Fruit fly (Drosophila melanogaster) whole organism, embryonic: ENCODE results near the gene Pld3.
A peak's percentile ranks its signal among the peaks of the same experiment; 100 is the strongest.

Experiments
- Aef1 ChIP-seq: fragments of 200-800 bp; sonication (Bioruptor generic); IDR thresholded peaks from 3 replicates; pipeline ENCODE4 v1.3.6; 2022; ENCODE audit warnings: missing biosample characterization, missing genetic modification characterization
- Bgb ChIP-seq: fragments of 200-800 bp; sonication (Bioruptor generic); IDR thresholded peaks from 2 replicates; pipeline ENCODE4 v1.3.6; 2022; ENCODE audit warnings: missing biosample characterization, missing genetic modification characterization; ENCODE audit not compliant: partially characterized antibody
- BtbVII ChIP-seq: fragments of 200-800 bp; sonication (Bioruptor generic); optimal IDR thresholded peaks from 3 replicates; lab custom pipeline; 2017; ENCODE audit warnings: missing biosample characterization, mild to moderate bottlenecking, missing genetic modification characterization
- C15 ChIP-seq: fragments of 200-800 bp; sonication (Bioruptor generic); IDR thresholded peaks from 3 replicates; pipeline ENCODE4 v1.3.6; 2022; ENCODE audit warnings: missing biosample characterization, missing genetic modification characterization
- CG12769 ChIP-seq: fragments of 200-800 bp; sonication (Bioruptor generic); optimal IDR thresholded peaks from 2 replicates; lab custom pipeline; 2019; ENCODE audit warnings: missing biosample characterization, mild to moderate bottlenecking, missing genetic modification characterization, moderate library complexity
- CG14965 ChIP-seq: fragments of 200-800 bp; sonication (Bioruptor generic); optimal IDR thresholded peaks from 2 replicates; lab custom pipeline; 2016; ENCODE audit warnings: missing biosample characterization, missing genetic modification characterization, borderline replicate concordance
- CG15601 ChIP-seq: fragments of 200-800 bp; sonication (Bioruptor generic); optimal IDR thresholded peaks from 3 replicates; lab custom pipeline; 2019; ENCODE audit warnings: missing biosample characterization, mild to moderate bottlenecking, missing genetic modification characterization, moderate library complexity
- CG16815 ChIP-seq: fragments of 200-800 bp; sonication (Bioruptor generic); optimal IDR thresholded peaks from 3 replicates; lab custom pipeline; 2017; ENCODE audit warnings: missing biosample characterization, mild to moderate bottlenecking, missing genetic modification characterization
- CG2678 ChIP-seq: fragments of 200-800 bp; sonication (Bioruptor generic); optimal IDR thresholded peaks from 3 replicates; lab custom pipeline; 2019; ENCODE audit warnings: missing biosample characterization, mild to moderate bottlenecking, missing genetic modification characterization, moderate library complexity
- CG3065 ChIP-seq: fragments of 200-800 bp; sonication (Bioruptor generic); optimal IDR thresholded peaks from 2 replicates; lab custom pipeline; 2016; ENCODE audit warnings: missing biosample characterization, missing genetic modification characterization
- CG32772 ChIP-seq: fragments of 200-800 bp; sonication (Bioruptor generic); IDR thresholded peaks from 2 replicates; pipeline ENCODE4 v1.3.6; 2022; ENCODE audit warnings: missing biosample characterization, missing genetic modification characterization
- CG34224 ChIP-seq: fragments of 200-800 bp; sonication (Bioruptor generic); IDR thresholded peaks from 3 replicates; pipeline ENCODE4 v1.3.6; 2022; ENCODE audit warnings: missing biosample characterization, missing genetic modification characterization; ENCODE audit not compliant: partially characterized antibody
- CG4617 ChIP-seq: fragments of 200-800 bp; sonication (Bioruptor generic); optimal IDR thresholded peaks from 3 replicates; lab custom pipeline; 2016; ENCODE audit warnings: missing biosample characterization, missing genetic modification characterization, borderline replicate concordance
- CG4820 ChIP-seq: fragments of 200-800 bp; sonication (Bioruptor generic); optimal IDR thresholded peaks from 3 replicates; lab custom pipeline; 2016; ENCODE audit warnings: missing biosample characterization, missing genetic modification characterization
- CG5180 ChIP-seq: fragments of 200-800 bp; sonication (Bioruptor generic); optimal IDR thresholded peaks from 3 replicates; lab custom pipeline; 2017; ENCODE audit warnings: missing biosample characterization, missing genetic modification characterization, mild to moderate bottlenecking, moderate library complexity, missing genetic modification reagents
- CG5245 ChIP-seq: fragments of 200-800 bp; sonication (Bioruptor generic); optimal IDR thresholded peaks from 3 replicates; lab custom pipeline; 2016; ENCODE audit warnings: missing biosample characterization, missing genetic modification characterization
- CG7928 ChIP-seq: fragments of 200-800 bp; sonication (Bioruptor generic); optimal IDR thresholded peaks from 2 replicates; lab custom pipeline; 2017; ENCODE audit warnings: missing biosample characterization, mild to moderate bottlenecking, missing genetic modification characterization
- CG8290 ChIP-seq, 3 experiments: fragments of 200-800 bp; sonication (Bioruptor generic); optimal IDR thresholded peaks; 2 replicates each; lab custom pipeline; 2016 to 2019; ENCODE audit warnings: missing biosample characterization in 3 of 3, missing genetic modification characterization in 3 of 3, mild to moderate bottlenecking in 2 of 3, moderate library complexity in 1 of 3
- CG8388 ChIP-seq: fragments of 200-800 bp; sonication (Bioruptor generic); optimal IDR thresholded peaks from 2 replicates; lab custom pipeline; 2019; ENCODE audit warnings: missing biosample characterization, mild to moderate bottlenecking, missing genetic modification characterization, moderate library complexity
- CG9727 ChIP-seq: fragments of 200-800 bp; sonication (Bioruptor generic); optimal IDR thresholded peaks from 3 replicates; lab custom pipeline; 2017; ENCODE audit warnings: missing biosample characterization, mild to moderate bottlenecking, missing genetic modification characterization
- D19A ChIP-seq: fragments of 200-800 bp; optimal IDR thresholded peaks from 3 replicates; lab custom pipeline; 2019; ENCODE audit warnings: missing biosample characterization, mild to moderate bottlenecking, missing genetic modification characterization, moderate library complexity
- Dip3 ChIP-seq: fragments of 200-800 bp; sonication (Bioruptor generic); optimal IDR thresholded peaks from 3 replicates; lab custom pipeline; 2016; ENCODE audit warnings: missing biosample characterization, missing genetic modification characterization
- Doc3 ChIP-seq: fragments of 200-800 bp; sonication (Bioruptor generic); IDR thresholded peaks from 3 replicates; pipeline ENCODE4 v1.3.6; 2022; ENCODE audit warnings: missing biosample characterization, missing genetic modification characterization; ENCODE audit not compliant: partially characterized antibody
- ERR ChIP-seq: fragments of 200-800 bp; sonication (Bioruptor generic); optimal IDR thresholded peaks from 2 replicates; lab custom pipeline; 2016; ENCODE audit warnings: missing biosample characterization, missing genetic modification characterization
- HmgZ ChIP-seq: fragments of 200-800 bp; sonication (Bioruptor generic); optimal IDR thresholded peaks from 2 replicates; lab custom pipeline; 2018; ENCODE audit warnings: missing biosample characterization, mild to moderate bottlenecking, missing genetic modification characterization
- Hsf ChIP-seq: fragments of 200-800 bp; sonication (Bioruptor generic); optimal IDR thresholded peaks from 3 replicates; lab custom pipeline; 2016; ENCODE audit warnings: missing biosample characterization, missing genetic modification characterization
- Kr ChIP-seq: fragments of 200-800 bp; sonication (Bioruptor generic); optimal IDR thresholded peaks from 2 replicates; lab custom pipeline; 2017; ENCODE audit warnings: missing biosample characterization, mild to moderate bottlenecking, missing genetic modification characterization
- Lim3 ChIP-seq: fragments of 200-800 bp; sonication (Bioruptor generic); IDR thresholded peaks from 2 replicates; pipeline ENCODE4 v1.3.6; 2022; ENCODE audit warnings: missing biosample characterization, missing genetic modification characterization
- MESR4 ChIP-seq: fragments of 200-800 bp; sonication (Bioruptor generic); optimal IDR thresholded peaks from 2 replicates; lab custom pipeline; 2018; ENCODE audit warnings: missing biosample characterization, mild to moderate bottlenecking, missing genetic modification characterization, moderate library complexity
- NC2α ChIP-seq: fragments of 200-800 bp; sonication (Bioruptor generic); optimal IDR thresholded peaks from 2 replicates; lab custom pipeline; 2016; ENCODE audit warnings: missing biosample characterization, missing genetic modification characterization
- Scr ChIP-seq: fragments of 200-800 bp; sonication (Bioruptor generic); IDR thresholded peaks from 2 replicates; pipeline ENCODE4 v1.3.6; 2022; ENCODE audit warnings: missing biosample characterization, missing genetic modification characterization; ENCODE audit not compliant: partially characterized antibody
- Trl ChIP-seq, 3 experiments: fragments of >200 bp in 2 of 3; fragments of 200-800 bp in 1 of 3; sonication (Bioruptor generic) in 1 of 3; optimal IDR thresholded peaks; 2 replicates in 1 of 3; 3 replicates in 2 of 3; lab custom pipeline; 2016 to 2017; ENCODE audit warnings: missing biosample characterization in 1 of 3, missing genetic modification characterization in 1 of 3
- bab2 ChIP-seq: fragments of 200-800 bp; sonication (Bioruptor generic); optimal IDR thresholded peaks from 2 replicates; lab custom pipeline; 2016; ENCODE audit warnings: missing biosample characterization, missing genetic modification characterization
- dimm ChIP-seq: fragments of 200-800 bp; sonication (Bioruptor generic); IDR thresholded peaks from 2 replicates; pipeline ENCODE4 v1.3.6; 2022; ENCODE audit warnings: missing biosample characterization, missing genetic modification characterization
- dysf ChIP-seq: fragments of 200-800 bp; sonication (Bioruptor generic); IDR thresholded peaks from 3 replicates; pipeline ENCODE4 v1.3.6; 2022; ENCODE audit warnings: missing biosample characterization, missing genetic modification characterization
- en ChIP-seq: fragments of 200-800 bp; sonication (Bioruptor generic); optimal IDR thresholded peaks from 2 replicates; lab custom pipeline; 2016; ENCODE audit warnings: missing biosample characterization, missing genetic modification characterization
- eve ChIP-seq, 2 experiments: fragments of >200 bp; optimal IDR thresholded peaks; 2 replicates each; lab custom pipeline; 2017; ENCODE audit warnings: missing biosample characterization in 2 of 2, missing genetic modification characterization in 2 of 2
- gro ChIP-seq: fragments of 200-800 bp; sonication (Bioruptor generic); optimal IDR thresholded peaks from 2 replicates; lab custom pipeline; 2016; ENCODE audit warnings: missing biosample characterization, missing genetic modification characterization
- h ChIP-seq: fragments of >200 bp; optimal IDR thresholded peaks from 2 replicates; lab custom pipeline; 2017
- ind ChIP-seq: fragments of 200-800 bp; sonication (Bioruptor generic); optimal IDR thresholded peaks from 3 replicates; lab custom pipeline; 2016; ENCODE audit warnings: missing biosample characterization, missing genetic modification characterization
- insv ChIP-seq, 2 experiments: fragments of 200-800 bp; sonication (Bioruptor generic); optimal IDR thresholded peaks; 3 replicates each; lab custom pipeline; 2016 to 2018; ENCODE audit warnings: missing biosample characterization in 2 of 2, missing genetic modification characterization in 2 of 2
- klu ChIP-seq: fragments of 200-800 bp; sonication (Bioruptor generic); IDR thresholded peaks from 2 replicates; pipeline ENCODE4 v1.3.6; 2022; ENCODE audit warnings: missing biosample characterization, missing genetic modification characterization
- maf-S ChIP-seq: fragments of 200-800 bp; sonication (Bioruptor generic); optimal IDR thresholded peaks from 2 replicates; lab custom pipeline; 2016; ENCODE audit warnings: missing biosample characterization, missing genetic modification characterization
- pb ChIP-seq: fragments of 200-800 bp; sonication (Bioruptor generic); optimal IDR thresholded peaks from 3 replicates; lab custom pipeline; 2016; ENCODE audit warnings: missing biosample characterization, missing genetic modification characterization
- prd ChIP-seq, 3 experiments: fragments of >200 bp in 2 of 3; fragments of 200-800 bp in 1 of 3; sonication (Bioruptor generic) in 1 of 3; optimal IDR thresholded peaks in 2 of 3; IDR thresholded peaks in 1 of 3; 2 replicates in 2 of 3; 3 replicates in 1 of 3; pipeline versions ENCODE4 v1.3.6 to Lab custom; 2017 to 2022; ENCODE audit warnings: missing biosample characterization in 1 of 3, missing genetic modification characterization in 1 of 3
- pros ChIP-seq: fragments of 200-800 bp; sonication (Bioruptor generic); optimal IDR thresholded peaks from 3 replicates; lab custom pipeline; 2019; ENCODE audit warnings: missing biosample characterization, mild to moderate bottlenecking, missing genetic modification characterization, moderate library complexity
- run ChIP-seq: fragments of 200-800 bp; sonication (Bioruptor generic); optimal IDR thresholded peaks from 3 replicates; lab custom pipeline; 2018; ENCODE audit warnings: missing biosample characterization, mild to moderate bottlenecking, missing genetic modification characterization
- tgo ChIP-seq: fragments of 200-800 bp; sonication (Bioruptor generic); IDR thresholded peaks from 3 replicates; pipeline ENCODE4 v1.3.6; 2022; ENCODE audit warnings: missing biosample characterization, missing genetic modification characterization
- unc-4 ChIP-seq: fragments of 200-800 bp; sonication (Bioruptor generic); IDR thresholded peaks from 2 replicates; pipeline ENCODE4 v1.3.6; 2022; ENCODE audit warnings: missing biosample characterization, missing genetic modification characterization; ENCODE audit not compliant: partially characterized antibody

Pld3 gene

dm6 chr2L:21142972-21143385, 15.7 kb upstream of the Pld3 start, which contains the start of gene pths (continued):
- TF ChIP-seq en (GFP tag; lab: Kevin White, UChicago): no peak
- 0 out of 3 replicates have a peak, but pooled peaks have one; percentile 23 for TF ChIP-seq dysf (GFP tag; lab: Robert Waterston, UW)
- TF ChIP-seq CG16815 (GFP tag; lab: Kevin White, UChicago): peak; percentile 14
- peak; percentile 61 for TF ChIP-seq ind
- TF ChIP-seq gro (GFP tag; lab: Kevin White, UChicago): no peak
- no peak for TF ChIP-seq Trl (optimal IDR thresholded peaks at IDR 0.05; lab: Kevin White, UChicago)
- peak; percentile 40 for TF ChIP-seq Trl (GFP tag; optimal IDR thresholded peaks at IDR 0.05; lab: Kevin White, UChicago)
- no peak for TF ChIP-seq prd (optimal IDR thresholded peaks at IDR 0.05; lab: Kevin White, UChicago)
- peak; percentile 75 for TF ChIP-seq prd (GFP tag; IDR thresholded peaks at IDR 0.05; lab: Robert Waterston, UW)
- TF ChIP-seq Kr: no peak
- no peak for TF ChIP-seq CG9727
- TF ChIP-seq Doc3 (GFP tag; lab: Robert Waterston, UW): peak; percentile 54; the same call in 2 of the 3 replicates
- TF ChIP-seq CG14965: no peak
- TF ChIP-seq HmgZ (tag; lab: Kevin White, UChicago): peak; percentile 3
- TF ChIP-seq NC2α (GFP tag; lab: Kevin White, UChicago): peak; percentile 4
- no peak for TF ChIP-seq CG3065 (GFP tag; lab: Kevin White, UChicago)
- no peak for TF ChIP-seq CG32772 (GFP tag; lab: Robert Waterston, UW)
- no peak for TF ChIP-seq insv (GFP tag; optimal IDR thresholded peaks at IDR 0.05; lab: Kevin White, UChicago)
- TF ChIP-seq CG8388 (GFP tag; lab: Kevin White, UChicago): no peak
- peak; percentile 74 for TF ChIP-seq unc-4 (GFP tag; lab: Robert Waterston, UW)
- TF ChIP-seq ERR (GFP tag; lab: Kevin White, UChicago): peak; percentile 40
- TF ChIP-seq pros: no peak
- TF ChIP-seq maf-S: peak; percentile 50
- TF ChIP-seq CG7928 (GFP tag; lab: Kevin White, UChicago): no peak
- no peak for TF ChIP-seq D19A (tag; lab: Kevin White, UChicago)
- TF ChIP-seq CG15601 (tag; lab: Kevin White, UChicago): no peak
- peak; percentile 75 for TF ChIP-seq CG34224 (GFP tag; lab: Robert Waterston, UW)
- TF ChIP-seq pb (GFP tag; lab: Kevin White, UChicago): no peak
- TF ChIP-seq klu (GFP tag; lab: Robert Waterston, UW): peak; percentile 11; the same call in 1 of the 2 replicates
- TF ChIP-seq run: no peak
- TF ChIP-seq h (lab: Kevin White, UChicago): no peak
- TF ChIP-seq bab2: peak; percentile 35
- peak; percentile 31 for TF ChIP-seq CG4617
- TF ChIP-seq CG5180 (GFP tag; lab: Kevin White, UChicago): no peak
- TF ChIP-seq dimm: no peak
- 0 out of 3 replicates have a peak, but pooled peaks have one; percentile 25 for TF ChIP-seq tgo (GFP tag; lab: Robert Waterston, UW)
- TF ChIP-seq Bgb (GFP tag; lab: Robert Waterston, UW): peak; percentile 89
- peak; percentile 67 for TF ChIP-seq Hsf
- TF ChIP-seq CG8290 (GFP tag; optimal IDR thresholded peaks at IDR 0.05; lab: Kevin White, UChicago): peak; percentile 45
- peak in 1 of 2 experiments; percentile 84 for TF ChIP-seq CG8290 (tag; optimal IDR thresholded peaks at IDR 0.05; lab: Kevin White, UChicago)
- no peak for TF ChIP-seq C15 (GFP tag; lab: Robert Waterston, UW)
- peak; percentile 41 for TF ChIP-seq Dip3 (GFP tag; lab: Kevin White, UChicago)
- peak; percentile 70 for TF ChIP-seq CG12769
- peak; percentile 50 for TF ChIP-seq CG4820
- no peak for TF ChIP-seq CG5245 (GFP tag; lab: Kevin White, UChicago)
- peak; percentile 23; the same call in 1 of the 3 replicates for TF ChIP-seq Aef1 (GFP tag; lab: Robert Waterston, UW)
- no peak for TF ChIP-seq eve (GFP tag; optimal IDR thresholded peaks at IDR 0.05; lab: Kevin White, UChicago)
- no peak for TF ChIP-seq BtbVII (GFP tag; lab: Kevin White, UChicago)
- TF ChIP-seq Lim3 (GFP tag; lab: Robert Waterston, UW): no peak
- TF ChIP-seq Scr (GFP tag; lab: Robert Waterston, UW): peak; percentile 77
- TF ChIP-seq CG2678 (tag; lab: Kevin White, UChicago): no peak
- peak; percentile 97 for TF ChIP-seq MESR4 (GFP tag; lab: Kevin White, UChicago)
